Worm (Caenorhabditis elegans) whole organism, L3 larva: Measurements from ENCODE around the gene vha-3.
A peak's percentile ranks its signal among the peaks of the same experiment; 100 is the strongest.

ENCODE experiments used
- R02D3.7 ChIP-seq: fragments of 150-350 bp; optimal IDR thresholded peaks from 2 replicates; lab custom pipeline; 2014; ENCODE audit warnings: missing biosample characterization, missing genetic modification characterization
- aly-2 ChIP-seq: fragments of 150-350 bp; optimal IDR thresholded peaks from 2 replicates; lab custom pipeline; 2014; ENCODE audit warnings: missing biosample characterization, missing genetic modification characterization
- ama-1 ChIP-seq: fragments of 150-350 bp; optimal IDR thresholded peaks from 2 replicates; lab custom pipeline; 2018
- ceh-16 ChIP-seq: sonication (generic microtip); optimal IDR thresholded peaks from 2 replicates; lab custom pipeline; 2017; ENCODE audit warnings: missing biosample characterization, missing genetic modification characterization
- ceh-28 ChIP-seq: fragments of 150-350 bp; optimal IDR thresholded peaks from 2 replicates; lab custom pipeline; 2014; ENCODE audit warnings: missing biosample characterization, missing genetic modification reagents, missing genetic modification characterization
- daf-12 ChIP-seq: fragments of 150-350 bp; optimal IDR thresholded peaks from 2 replicates; lab custom pipeline; 2014; ENCODE audit warnings: missing biosample characterization, missing genetic modification reagents, missing genetic modification characterization
- egl-27 ChIP-seq: sonication (generic microtip); optimal IDR thresholded peaks from 4 replicates; lab custom pipeline; 2017; ENCODE audit warnings: missing biosample characterization, missing genetic modification reagents, missing genetic modification characterization
- egl-5 ChIP-seq: fragments of 150-350 bp; optimal IDR thresholded peaks from 2 replicates; lab custom pipeline; 2017; ENCODE audit warnings: missing biosample characterization, missing genetic modification reagents, missing genetic modification characterization, inconsistent platforms
- elt-1 ChIP-seq: fragments of 150-350 bp; optimal IDR thresholded peaks from 2 replicates; lab custom pipeline; 2014; ENCODE audit warnings: missing biosample characterization, missing genetic modification characterization
- elt-2 ChIP-seq: sonication (generic microtip); optimal IDR thresholded peaks from 2 replicates; lab custom pipeline; 2016; ENCODE audit warnings: missing genetic modification reagents, mild to moderate bottlenecking, missing genetic modification characterization, missing compliant biosample characterization
- eor-1 ChIP-seq, 2 experiments: fragments of 150-350 bp; optimal IDR thresholded peaks; 2 replicates each; lab custom pipeline; 2014 to 2018; ENCODE audit warnings: missing biosample characterization in 2 of 2, missing genetic modification characterization in 2 of 2
- fkh-10 ChIP-seq: sonication (generic microtip); optimal IDR thresholded peaks from 2 replicates; lab custom pipeline; 2017; ENCODE audit warnings: missing biosample characterization, missing genetic modification reagents, missing genetic modification characterization
- fkh-2 ChIP-seq: fragments of 150-350 bp; optimal IDR thresholded peaks from 2 replicates; lab custom pipeline; 2014; ENCODE audit warnings: missing biosample characterization, missing genetic modification reagents, missing genetic modification characterization
- fos-1 ChIP-seq: fragments of 150-350 bp; optimal IDR thresholded peaks from 2 replicates; lab custom pipeline; 2014; ENCODE audit warnings: missing biosample characterization, missing genetic modification characterization
- hmg-11 ChIP-seq: sonication (generic microtip); optimal IDR thresholded peaks from 2 replicates; lab custom pipeline; 2016; ENCODE audit warnings: missing genetic modification characterization, missing compliant biosample characterization
- jun-1 ChIP-seq: fragments of 150-350 bp; optimal IDR thresholded peaks from 2 replicates; lab custom pipeline; 2014; ENCODE audit warnings: missing biosample characterization, missing genetic modification reagents, missing genetic modification characterization
- lin-15B ChIP-seq: fragments of 150-350 bp; optimal IDR thresholded peaks from 2 replicates; lab custom pipeline; 2014; ENCODE audit warnings: missing biosample characterization, missing genetic modification characterization
- lsy-12 ChIP-seq: sonication (generic microtip); optimal IDR thresholded peaks from 2 replicates; lab custom pipeline; 2016; ENCODE audit warnings: mild to moderate bottlenecking, missing genetic modification characterization, missing compliant biosample characterization
- mdl-1 ChIP-seq: fragments of 150-350 bp; optimal IDR thresholded peaks from 2 replicates; lab custom pipeline; 2014; ENCODE audit warnings: missing biosample characterization, missing genetic modification characterization
- nfya-1 ChIP-seq: sonication (generic microtip); optimal IDR thresholded peaks from 2 replicates; lab custom pipeline; 2017; ENCODE audit warnings: missing genetic modification characterization, mild to moderate bottlenecking, missing compliant biosample characterization, antibody characterized with exemption, moderate library complexity; ENCODE audit not compliant: insufficient read depth
- nhr-12 ChIP-seq: fragments of 150-350 bp; optimal IDR thresholded peaks from 2 replicates; lab custom pipeline; 2014; ENCODE audit warnings: missing biosample characterization, missing genetic modification characterization
- nhr-23 ChIP-seq: fragments of 150-350 bp; optimal IDR thresholded peaks from 2 replicates; lab custom pipeline; 2014; ENCODE audit warnings: missing biosample characterization, missing genetic modification reagents, missing genetic modification characterization
- nhr-237 ChIP-seq: fragments of 150-350 bp; optimal IDR thresholded peaks from 2 replicates; lab custom pipeline; 2014; ENCODE audit warnings: missing biosample characterization, missing genetic modification characterization
- nhr-25 ChIP-seq: sonication (generic microtip); optimal IDR thresholded peaks from 2 replicates; lab custom pipeline; 2017; ENCODE audit warnings: missing biosample characterization, missing genetic modification characterization
- nhr-43 ChIP-seq: sonication (generic microtip); optimal IDR thresholded peaks from 2 replicates; lab custom pipeline; 2016; ENCODE audit warnings: mild to moderate bottlenecking, missing genetic modification characterization, missing compliant biosample characterization; ENCODE audit not compliant: poor library complexity, severe bottlenecking
- nhr-67 ChIP-seq: fragments of 150-350 bp; optimal IDR thresholded peaks from 2 replicates; lab custom pipeline; 2014; ENCODE audit warnings: missing biosample characterization, missing genetic modification characterization
- nhr-76 ChIP-seq: fragments of 150-350 bp; sonication (generic microtip); optimal IDR thresholded peaks from 5 replicates; lab custom pipeline; 2014; ENCODE audit warnings: missing biosample characterization, missing genetic modification characterization
- nhr-77 ChIP-seq: fragments of 150-350 bp; optimal IDR thresholded peaks from 2 replicates; lab custom pipeline; 2014; ENCODE audit warnings: missing biosample characterization, missing genetic modification characterization
- pha-4 ChIP-seq: fragments of 150-350 bp; optimal IDR thresholded peaks from 2 replicates; lab custom pipeline; 2014; ENCODE audit warnings: missing biosample characterization, missing genetic modification reagents, missing genetic modification characterization
- pqm-1 ChIP-seq: fragments of 150-350 bp; optimal IDR thresholded peaks from 2 replicates; lab custom pipeline; 2017; ENCODE audit warnings: missing biosample characterization, missing genetic modification characterization, inconsistent platforms
- sea-2 ChIP-seq: fragments of 150-350 bp; sonication (generic microtip); optimal IDR thresholded peaks from 4 replicates; lab custom pipeline; 2014; ENCODE audit warnings: missing biosample characterization, missing genetic modification reagents, missing genetic modification characterization
- skn-1 ChIP-seq: fragments of 150-350 bp; optimal IDR thresholded peaks from 2 replicates; lab custom pipeline; 2014; ENCODE audit warnings: missing biosample characterization, missing genetic modification characterization
- snpc-4 ChIP-seq: fragments of 150-350 bp; optimal IDR thresholded peaks from 2 replicates; lab custom pipeline; 2014; ENCODE audit warnings: missing biosample characterization, missing genetic modification characterization
- tbx-2 ChIP-seq: sonication (generic microtip); optimal IDR thresholded peaks from 2 replicates; lab custom pipeline; 2016; ENCODE audit warnings: mild to moderate bottlenecking, missing genetic modification characterization, missing compliant biosample characterization
- unc-62 ChIP-seq: fragments of 150-350 bp; sonication (generic microtip); optimal IDR thresholded peaks from 4 replicates; lab custom pipeline; 2014; ENCODE audit warnings: missing biosample characterization, missing genetic modification reagents, missing genetic modification characterization
- zag-1 ChIP-seq: fragments of 150-350 bp; optimal IDR thresholded peaks from 2 replicates; lab custom pipeline; 2014; ENCODE audit warnings: missing biosample characterization, missing genetic modification characterization
- ztf-4 ChIP-seq: fragments of 150-350 bp; optimal IDR thresholded peaks from 2 replicates; lab custom pipeline; 2014; ENCODE audit warnings: missing biosample characterization, missing genetic modification characterization

The vha-3 gene

ce11 chrIV:2315545-2315995, at the start of gene vha-3:
Gene vha-3 (minus strand): TSS chrIV:2315945.
- TF ChIP-seq ama-1 (lab: Kevin White, UChicago) (peak; percentile 48), nhr-76 (no peak)

- TF ChIP-seq fkh-2 (tag; lab: Kevin White, UChicago) = no peak
- no peak for TF ChIP-seq ceh-16 (tag; lab: Kevin White, UChicago)
- no peak for TF ChIP-seq egl-27 (tag; lab: Kevin White, UChicago)
- no peak for TF ChIP-seq fkh-10 (GFP tag; lab: Kevin White, UChicago)
- TF ChIP-seq nhr-12 (tag; lab: Kevin White, UChicago) = no peak
- peak; percentile 39 for TF ChIP-seq nhr-23 (tag; lab: Kevin White, UChicago)
- peak; percentile 53 for TF ChIP-seq nfya-1 (tag; lab: Kevin White, UChicago)
- peak; percentile 36 for TF ChIP-seq hmg-11 (tag; lab: Kevin White, UChicago)
- TF ChIP-seq egl-5 (tag; lab: Kevin White, UChicago) = no peak
- TF ChIP-seq eor-1 (tag; optimal IDR thresholded peaks at IDR 0.05; lab: Kevin White, UChicago) = peak in 1 of 2 experiments; percentile 41
- no peak for TF ChIP-seq skn-1 (tag; lab: Kevin White, UChicago)
- TF ChIP-seq fos-1 (tag; lab: Kevin White, UChicago) = no peak
- no peak for TF ChIP-seq zag-1 (tag; lab: Kevin White, UChicago)
- TF ChIP-seq lin-15B (tag; lab: Kevin White, UChicago) = peak; percentile 74
- TF ChIP-seq R02D3.7 (tag; lab: Kevin White, UChicago) = peak; percentile 21
- no peak for TF ChIP-seq nhr-25 (tag; lab: Kevin White, UChicago)
- no peak for TF ChIP-seq ceh-28 (tag; lab: Kevin White, UChicago)
- TF ChIP-seq nhr-76 = no peak
- no peak for TF ChIP-seq tbx-2
- no peak for TF ChIP-seq nhr-77
- TF ChIP-seq snpc-4 (tag; lab: Kevin White, UChicago) = peak; percentile 16
- no peak for TF ChIP-seq ztf-4 (tag; lab: Kevin White, UChicago)
- no peak for TF ChIP-seq jun-1
- TF ChIP-seq lsy-12 (tag; lab: Kevin White, UChicago) = no peak
- TF ChIP-seq mdl-1 = no peak
- TF ChIP-seq daf-12 = no peak
- TF ChIP-seq sea-2 (GFP tag; lab: Kevin White, UChicago) = no peak
- peak; percentile 76 for TF ChIP-seq pha-4 (tag; lab: Kevin White, UChicago)
- no peak for TF ChIP-seq nhr-237 (tag; lab: Kevin White, UChicago)
These were observed 33.1 kb upstream of the vha-3 start, which contains the start of the genes ppgn-1 and tftc-1 for ce11 chrIV:2348862-2349321. Gene ppgn-1 (minus strand): TSS chrIV:2348912. Gene tftc-1 (plus strand): TSS chrIV:2349271.

- TF ChIP-seq unc-62 (GFP tag; lab: Kevin White, UChicago) = no peak
- TF ChIP-seq elt-1 (tag; lab: Kevin White, UChicago) = no peak
- no peak for TF ChIP-seq aly-2 (tag; lab: Kevin White, UChicago)
- no peak for TF ChIP-seq pqm-1
- no peak for TF ChIP-seq nhr-67 (tag; lab: Kevin White, UChicago)
- TF ChIP-seq ceh-16 (tag; lab: Kevin White, UChicago) = no peak
- TF ChIP-seq, all 47 proteins: peak for 0
These were observed 18.3 kb upstream of the vha-3 start for ce11 chrIV:2334012-2334411.

ce11 chrIV:2329540-2329939, 13.8 kb upstream of the vha-3 start, which contains the start of gene nhr-236:
Gene nhr-236 (minus strand): TSS chrIV:2329640.
- TF ChIP-seq egl-5 (tag; lab: Kevin White, UChicago) (no peak), pqm-1 (no peak), nhr-77 (no peak), eor-1 (tag; optimal IDR thresholded peaks at IDR 0.05; lab: Kevin White, UChicago) (no peak), nhr-43 (no peak), lin-15B (tag; lab: Kevin White, UChicago) (no peak), nhr-237 (tag; lab: Kevin White, UChicago) (no peak), nhr-12 (tag; lab: Kevin White, UChicago) (no peak), hmg-11 (tag; lab: Kevin White, UChicago) (no peak), ama-1 (lab: Kevin White, UChicago) (no peak), elt-2 (tag; lab: Kevin White, UChicago) (no peak)
